Fruit fly (Drosophila melanogaster): Measurements from ENCODE around the gene CG3777.
A peak's percentile ranks its signal among the peaks of the same experiment; 100 is the strongest.

CG3777 gene

dm6 chrX:247329-247728 lies 32.2 kb upstream of the CG3777 start:
- no peak for TF ChIP-seq Rel (GFP tag; optimal IDR thresholded peaks at IDR 0.05)
- no peak for TF ChIP-seq Rel (tag; optimal IDR thresholded peaks at IDR 0.05)
- no peak for TF ChIP-seq Vsx2 (GFP tag; optimal IDR thresholded peaks at IDR 0.05; ENCODE audit: partially characterized antibody)
- TF ChIP-seq h (GFP tag; optimal IDR thresholded peaks at IDR 0.05): no peak

- TF ChIP-seq ey (GFP tag; optimal IDR thresholded peaks at IDR 0.05) (no peak), dl (GFP tag; optimal IDR thresholded peaks at IDR 0.05; ENCODE audit: insufficient read depth in 1 of 2, partially characterized antibody in 2 of 2) (no peak), lola (GFP tag; optimal IDR thresholded peaks at IDR 0.05) (no peak), CrebA (GFP tag; optimal IDR thresholded peaks at IDR 0.05; ENCODE audit: borderline replicate concordance) (no peak), Dfd (GFP tag; optimal IDR thresholded peaks at IDR 0.05) (no peak), fru (GFP tag; optimal IDR thresholded peaks at IDR 0.05) (no peak), dsf (GFP tag; optimal IDR thresholded peaks at IDR 0.05; ENCODE audit: borderline replicate concordance) (no peak), brk (GFP tag; optimal IDR thresholded peaks at IDR 0.05) (no peak), Sp1 (GFP tag; optimal IDR thresholded peaks at IDR 0.05) (no peak), foxo (GFP tag; optimal IDR thresholded peaks at IDR 0.05) (no peak), pan (optimal IDR thresholded peaks at IDR 0.05) (no peak)
Measured at dm6 chrX:254690-255089, 24.8 kb upstream of the CG3777 start, which contains the start of gene CG42376. Gene CG42376 (plus strand): TSS chrX:254876.

dm6 chrX:255369-255768 lies 24.1 kb upstream of the CG3777 start, which contains the start of gene cin:
Gene cin (plus strand): TSS chrX:255674.
- TF ChIP-seq pan (optimal IDR thresholded peaks at IDR 0.05) (no peak), Rel (GFP tag; optimal IDR thresholded peaks at IDR 0.05) (no peak), Rel (tag; optimal IDR thresholded peaks at IDR 0.05) (peak; percentile 23), Hnf4 (GFP tag; optimal IDR thresholded peaks at IDR 0.05) (peak; percentile 61), CG9705 (GFP tag; optimal IDR thresholded peaks at IDR 0.05) (peak; percentile 32), Myc (optimal IDR thresholded peaks at IDR 0.05) (no peak), brk (GFP tag; optimal IDR thresholded peaks at IDR 0.05) (peak; percentile 62), h (GFP tag; optimal IDR thresholded peaks at IDR 0.05) (peak; percentile 67), dl (GFP tag; optimal IDR thresholded peaks at IDR 0.05; ENCODE audit: insufficient read depth in 1 of 2, partially characterized antibody in 2 of 2) (no peak), rgr (GFP tag; optimal IDR thresholded peaks at IDR 0.05) (peak; percentile 68), Abd-B (GFP tag; optimal IDR thresholded peaks at IDR 0.05) (no peak), woc (GFP tag; optimal IDR thresholded peaks at IDR 0.05) (peak; percentile 30), Mio (GFP tag; optimal IDR thresholded peaks at IDR 0.05) (no peak), usp (GFP tag; optimal IDR thresholded peaks at IDR 0.05) (no peak), dsf (GFP tag; optimal IDR thresholded peaks at IDR 0.05; ENCODE audit: borderline replicate concordance) (peak; percentile 2), Dfd (GFP tag; optimal IDR thresholded peaks at IDR 0.05) (no peak), Dif (GFP tag; optimal IDR thresholded peaks at IDR 0.05; ENCODE audit: partially characterized antibody) (no peak), psq (GFP tag; optimal IDR thresholded peaks at IDR 0.05) (peak; percentile 44), N (GFP tag; optimal IDR thresholded peaks at IDR 0.05) (no peak), Jra (GFP tag; optimal IDR thresholded peaks at IDR 0.05) (no peak), Hr78 (GFP tag; optimal IDR thresholded peaks at IDR 0.05) (no peak), jim (GFP tag; optimal IDR thresholded peaks at IDR 0.05) (no peak), Vsx2 (GFP tag; optimal IDR thresholded peaks at IDR 0.05; ENCODE audit: partially characterized antibody) (no peak), foxo (GFP tag; optimal IDR thresholded peaks at IDR 0.05) (peak in 1 of 2 experiments; percentile 72), sage (GFP tag; optimal IDR thresholded peaks at IDR 0.05) (peak; percentile 3), lola (GFP tag; optimal IDR thresholded peaks at IDR 0.05) (no peak), br (GFP tag; optimal IDR thresholded peaks at IDR 0.05) (peak; percentile 18), GATAd (GFP tag; optimal IDR thresholded peaks at IDR 0.05) (no peak), tai (GFP tag; optimal IDR thresholded peaks at IDR 0.05) (peak; percentile 14), HLH106 (tag; optimal IDR thresholded peaks at IDR 0.05) (peak; percentile 74), Hr83 (GFP tag; optimal IDR thresholded peaks at IDR 0.05; ENCODE audit: poor library complexity, severe bottlenecking) (no peak), sv (GFP tag; optimal IDR thresholded peaks at IDR 0.05) (peak; percentile 9), ey (GFP tag; optimal IDR thresholded peaks at IDR 0.05) (peak; percentile 18), fru (GFP tag; optimal IDR thresholded peaks at IDR 0.05) (peak; percentile 60), dmrt93B (GFP tag; optimal IDR thresholded peaks at IDR 0.05) (no peak), CG32264 (GFP tag; optimal IDR thresholded peaks at IDR 0.05) (no peak), CrebA (GFP tag; optimal IDR thresholded peaks at IDR 0.05; ENCODE audit: borderline replicate concordance) (no peak), OdsH (GFP tag; optimal IDR thresholded peaks at IDR 0.05) (peak; percentile 51), Sp1 (GFP tag; optimal IDR thresholded peaks at IDR 0.05) (peak; percentile 70)
